Fruit fly (Drosophila melanogaster) whole organism, embryonic: ENCODE results near the gene Cyp303a1.

Experiments used
- Asciz ChIP-seq: fragments of 200-800 bp; sonication (Bioruptor generic); optimal IDR thresholded peaks from 2 replicates; lab custom pipeline; 2017; ENCODE audit warnings: missing biosample characterization, mild to moderate bottlenecking, missing genetic modification characterization, missing genetic modification reagents
- CG10462 ChIP-seq: fragments of 200-800 bp; sonication (Bioruptor generic); optimal IDR thresholded peaks from 2 replicates; lab custom pipeline; 2016; ENCODE audit warnings: missing biosample characterization, missing genetic modification characterization
- CG11456 ChIP-seq: fragments of 200-800 bp; sonication (Bioruptor generic); IDR thresholded peaks from 3 replicates; pipeline ENCODE4 v1.3.6; 2022; ENCODE audit warnings: missing biosample characterization, missing genetic modification characterization
- CG12071 ChIP-seq: fragments of 200-800 bp; sonication (Bioruptor generic); optimal IDR thresholded peaks from 3 replicates; lab custom pipeline; 2018; ENCODE audit warnings: missing biosample characterization, mild to moderate bottlenecking, missing genetic modification characterization
- CG12236 ChIP-seq: fragments of 200-800 bp; sonication (Bioruptor generic); optimal IDR thresholded peaks from 2 replicates; lab custom pipeline; 2016; ENCODE audit warnings: missing biosample characterization, missing genetic modification characterization
- CG13424 ChIP-seq: fragments of 200-800 bp; sonication (Bioruptor generic); optimal IDR thresholded peaks from 2 replicates; lab custom pipeline; 2019; ENCODE audit warnings: missing biosample characterization, mild to moderate bottlenecking, missing genetic modification characterization, moderate library complexity
- CG14667 ChIP-seq: fragments of 200-800 bp; sonication (Bioruptor generic); IDR thresholded peaks from 2 replicates; pipeline ENCODE4 v1.3.6; 2022; ENCODE audit warnings: missing biosample characterization, missing genetic modification characterization
- CG14965 ChIP-seq: fragments of 200-800 bp; sonication (Bioruptor generic); optimal IDR thresholded peaks from 2 replicates; lab custom pipeline; 2016; ENCODE audit warnings: missing biosample characterization, missing genetic modification characterization, borderline replicate concordance
- CG15269 ChIP-seq: fragments of 200-800 bp; sonication (Bioruptor generic); optimal IDR thresholded peaks from 2 replicates; lab custom pipeline; 2018; ENCODE audit warnings: missing biosample characterization, mild to moderate bottlenecking, missing genetic modification characterization, moderate library complexity
- CG16815 ChIP-seq: fragments of 200-800 bp; sonication (Bioruptor generic); optimal IDR thresholded peaks from 3 replicates; lab custom pipeline; 2017; ENCODE audit warnings: missing biosample characterization, mild to moderate bottlenecking, missing genetic modification characterization
- CG17186 ChIP-seq: fragments of 200-800 bp; sonication (Bioruptor generic); optimal IDR thresholded peaks from 3 replicates; lab custom pipeline; 2017; ENCODE audit warnings: missing biosample characterization, missing genetic modification reagents, missing genetic modification characterization
- CG18476 ChIP-seq: fragments of 200-800 bp; sonication (Bioruptor generic); optimal IDR thresholded peaks from 2 replicates; lab custom pipeline; 2016; ENCODE audit warnings: missing biosample characterization, mild to moderate bottlenecking, missing genetic modification characterization
- CG32772 ChIP-seq: fragments of 200-800 bp; sonication (Bioruptor generic); IDR thresholded peaks from 2 replicates; pipeline ENCODE4 v1.3.6; 2022; ENCODE audit warnings: missing biosample characterization, missing genetic modification characterization
- CG34224 ChIP-seq: fragments of 200-800 bp; sonication (Bioruptor generic); IDR thresholded peaks from 3 replicates; pipeline ENCODE4 v1.3.6; 2022; ENCODE audit warnings: missing biosample characterization, missing genetic modification characterization; ENCODE audit not compliant: partially characterized antibody
- CG3726 ChIP-seq: fragments of 200-800 bp; sonication (Bioruptor generic); IDR thresholded peaks from 3 replicates; pipeline ENCODE4, ENCODE4 v1.3.6; 2022; ENCODE audit warnings: missing biosample characterization, missing genetic modification characterization
- CG42726 ChIP-seq: fragments of 200-800 bp; sonication (Bioruptor generic); IDR thresholded peaks from 2 replicates; pipeline ENCODE4 v1.3.6; 2022; ENCODE audit warnings: missing biosample characterization, missing genetic modification characterization; ENCODE audit not compliant: partially characterized antibody
- CG4424 ChIP-seq: fragments of 200-800 bp; sonication (Bioruptor generic); optimal IDR thresholded peaks from 3 replicates; lab custom pipeline; 2016; ENCODE audit warnings: missing biosample characterization, missing genetic modification characterization
- CG8089 ChIP-seq: fragments of 200-800 bp; sonication (Bioruptor generic); optimal IDR thresholded peaks from 3 replicates; lab custom pipeline; 2016; ENCODE audit warnings: missing biosample characterization, missing genetic modification characterization
- CG8765 ChIP-seq: fragments of 200-800 bp; sonication (Bioruptor generic); IDR thresholded peaks from 2 replicates; pipeline ENCODE4 v1.3.6; 2022; ENCODE audit warnings: missing biosample characterization, missing genetic modification characterization
- Camta ChIP-seq: fragments of 200-800 bp; sonication (Bioruptor generic); optimal IDR thresholded peaks from 2 replicates; lab custom pipeline; 2016; ENCODE audit warnings: missing biosample characterization, missing genetic modification characterization
- Dek ChIP-seq: fragments of 200-800 bp; sonication (Bioruptor generic); optimal IDR thresholded peaks from 3 replicates; lab custom pipeline; 2019; ENCODE audit warnings: missing biosample characterization, mild to moderate bottlenecking, missing genetic modification characterization, moderate library complexity
- Doc2 ChIP-seq: fragments of 200-800 bp; sonication (Bioruptor generic); IDR thresholded peaks from 2 replicates; pipeline ENCODE4 v1.3.6; 2022; ENCODE audit warnings: missing biosample characterization, missing genetic modification characterization
- Ets65A ChIP-seq: fragments of 200-800 bp; sonication (Bioruptor generic); peaks from one replicate; lab custom pipeline; 2016; ENCODE audit warnings: missing biosample characterization, missing genetic modification characterization
- H2.0 ChIP-seq: fragments of 200-800 bp; sonication (Bioruptor generic); IDR thresholded peaks from 2 replicates; pipeline ENCODE4 v1.3.6; 2022; ENCODE audit warnings: missing biosample characterization, missing genetic modification characterization
- Jarid2 ChIP-seq: fragments of 200-800 bp; sonication (Bioruptor generic); optimal IDR thresholded peaks from 3 replicates; lab custom pipeline; 2017; ENCODE audit warnings: mild to moderate bottlenecking, missing biosample characterization, missing genetic modification reagents, missing genetic modification characterization
- Max ChIP-seq: fragments of 200-800 bp; sonication (Bioruptor generic); optimal IDR thresholded peaks from 2 replicates; lab custom pipeline; 2016; ENCODE audit warnings: missing biosample characterization, mild to moderate bottlenecking, missing genetic modification characterization
- Usf ChIP-seq: fragments of 200-800 bp; sonication (Bioruptor generic); optimal IDR thresholded peaks from 2 replicates; lab custom pipeline; 2017; ENCODE audit warnings: missing genotype, missing biosample characterization, missing genetic modification characterization
- Vsx1 ChIP-seq: fragments of 200-800 bp; sonication (Bioruptor generic); optimal IDR thresholded peaks from 2 replicates; lab custom pipeline; 2017; ENCODE audit warnings: missing biosample characterization, mild to moderate bottlenecking, missing genetic modification characterization, missing genetic modification reagents
- Xrp1 ChIP-seq: fragments of 200-800 bp; sonication (Bioruptor generic); IDR thresholded peaks from 2 replicates; pipeline ENCODE4 v1.3.6; 2022; ENCODE audit warnings: missing biosample characterization, missing genetic modification characterization
- ap ChIP-seq: fragments of 200-800 bp; sonication (Bioruptor generic); IDR thresholded peaks from 2 replicates; pipeline ENCODE4 v1.3.6; 2022; ENCODE audit warnings: missing biosample characterization, missing genetic modification characterization
- cad ChIP-seq: fragments of >200 bp; optimal IDR thresholded peaks from 2 replicates; lab custom pipeline; 2017; ENCODE audit warnings: missing biosample characterization, missing genetic modification characterization
- cas ChIP-seq: fragments of 200-800 bp; sonication (Bioruptor generic); IDR thresholded peaks from 2 replicates; pipeline ENCODE4 v1.3.6; 2022; ENCODE audit warnings: missing biosample characterization, missing genetic modification characterization
- danr ChIP-seq: fragments of 200-800 bp; sonication (Bioruptor generic); IDR thresholded peaks from 2 replicates; pipeline ENCODE4 v1.3.6; 2022; ENCODE audit warnings: missing biosample characterization, missing genetic modification characterization
- en ChIP-seq: fragments of 200-800 bp; sonication (Bioruptor generic); optimal IDR thresholded peaks from 2 replicates; lab custom pipeline; 2016; ENCODE audit warnings: missing biosample characterization, missing genetic modification characterization
- fd64A ChIP-seq: fragments of 200-800 bp; sonication (Bioruptor generic); optimal IDR thresholded peaks from 3 replicates; lab custom pipeline; 2018; ENCODE audit warnings: missing biosample characterization, mild to moderate bottlenecking, missing genetic modification characterization
- gcm2 ChIP-seq: fragments of 200-800 bp; sonication (Bioruptor generic); optimal IDR thresholded peaks from 2 replicates; lab custom pipeline; 2016; ENCODE audit warnings: missing biosample characterization, missing genetic modification characterization
- gem ChIP-seq: fragments of 200-800 bp; sonication (Bioruptor generic); optimal IDR thresholded peaks from 2 replicates; lab custom pipeline; 2019; ENCODE audit warnings: missing biosample characterization, mild to moderate bottlenecking, missing genetic modification characterization, moderate library complexity
- grau ChIP-seq: fragments of 200-800 bp; optimal IDR thresholded peaks from 3 replicates; lab custom pipeline; 2019; ENCODE audit warnings: missing biosample characterization, mild to moderate bottlenecking, missing genetic modification characterization, moderate library complexity
- gsb-n ChIP-seq: fragments of 200-800 bp; sonication (Bioruptor generic); optimal IDR thresholded peaks from 3 replicates; lab custom pipeline; 2018; ENCODE audit warnings: missing biosample characterization, mild to moderate bottlenecking, missing genetic modification characterization
- gt ChIP-seq: fragments of 200-800 bp; sonication (Bioruptor generic); IDR thresholded peaks from 2 replicates; pipeline ENCODE4 v1.3.6; 2022; ENCODE audit warnings: missing biosample characterization, missing genetic modification characterization
- ind ChIP-seq: fragments of 200-800 bp; sonication (Bioruptor generic); optimal IDR thresholded peaks from 3 replicates; lab custom pipeline; 2016; ENCODE audit warnings: missing biosample characterization, missing genetic modification characterization
- insv ChIP-seq, 2 experiments: fragments of 200-800 bp; sonication (Bioruptor generic); optimal IDR thresholded peaks; 3 replicates each; lab custom pipeline; 2016 to 2018; ENCODE audit warnings: missing biosample characterization in 2 of 2, missing genetic modification characterization in 2 of 2
- nom ChIP-seq: fragments of 200-800 bp; sonication (Bioruptor generic); optimal IDR thresholded peaks from 2 replicates; lab custom pipeline; 2017; ENCODE audit warnings: missing biosample characterization, missing genetic modification characterization, mild to moderate bottlenecking, moderate library complexity, missing genetic modification reagents
- psq ChIP-seq: fragments of 200-800 bp; sonication (Bioruptor generic); optimal IDR thresholded peaks from 2 replicates; lab custom pipeline; 2017; ENCODE audit warnings: missing biosample characterization, missing genetic modification characterization
- pum ChIP-seq: fragments of 200-800 bp; sonication (Bioruptor generic); optimal IDR thresholded peaks from 2 replicates; lab custom pipeline; 2016; ENCODE audit warnings: missing biosample characterization, missing genetic modification characterization
- ranshi ChIP-seq: fragments of 200-800 bp; sonication (Bioruptor generic); IDR thresholded peaks from 2 replicates; pipeline ENCODE4 v1.3.6; 2022; ENCODE audit warnings: missing biosample characterization, missing genetic modification characterization
- schlank ChIP-seq: fragments of 200-800 bp; sonication (Bioruptor generic); optimal IDR thresholded peaks from 2 replicates; lab custom pipeline; 2018; ENCODE audit warnings: missing biosample characterization, mild to moderate bottlenecking, missing genetic modification characterization
- slou ChIP-seq: fragments of 200-800 bp; sonication (Bioruptor generic); optimal IDR thresholded peaks from 3 replicates; lab custom pipeline; 2016; ENCODE audit warnings: missing biosample characterization, missing genetic modification characterization
- tap ChIP-seq: fragments of 200-800 bp; optimal IDR thresholded peaks from 3 replicates; lab custom pipeline; 2019; ENCODE audit warnings: missing biosample characterization, mild to moderate bottlenecking, missing genetic modification characterization, moderate library complexity
- tin ChIP-seq: fragments of 200-800 bp; sonication (Bioruptor generic); optimal IDR thresholded peaks from 3 replicates; lab custom pipeline; 2016; ENCODE audit warnings: missing biosample characterization, missing genetic modification characterization
- usp ChIP-seq: fragments of >200 bp; optimal IDR thresholded peaks from 2 replicates; lab custom pipeline; 2017; ENCODE audit warnings: missing biosample characterization, missing genetic modification characterization
- wek ChIP-seq: fragments of 200-800 bp; sonication (Bioruptor generic); optimal IDR thresholded peaks from 3 replicates; lab custom pipeline; 2018; ENCODE audit warnings: missing biosample characterization, mild to moderate bottlenecking, missing genetic modification characterization, moderate library complexity
- yki ChIP-seq: fragments of >200 bp; optimal IDR thresholded peaks from 3 replicates; lab custom pipeline; 2018

Gene Cyp303a1

DNA sequence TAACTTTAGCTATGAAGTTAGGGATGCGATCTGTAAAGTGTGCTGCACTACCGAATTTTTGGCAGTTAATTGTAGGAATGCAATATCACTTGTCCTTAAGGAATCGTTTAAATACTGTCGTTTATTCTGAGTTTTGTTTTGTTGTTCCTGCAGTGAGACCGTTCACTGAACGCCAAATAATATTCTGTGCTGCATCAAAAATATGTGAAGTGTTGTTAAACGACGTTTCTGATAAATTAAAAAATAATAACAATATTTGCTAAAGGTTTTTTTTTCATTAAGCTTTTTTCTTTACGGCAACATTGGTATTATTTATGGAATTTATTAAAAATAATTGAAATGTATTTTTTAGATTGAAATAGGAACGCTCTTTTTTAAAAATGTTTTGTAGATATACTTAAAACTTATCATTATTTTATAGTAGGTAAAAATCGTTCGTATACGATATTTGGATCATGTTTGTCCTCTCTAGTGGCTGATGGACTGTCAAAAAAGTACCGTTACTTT lies 8.8 kb downstream of the Cyp303a1 start, which contains the start of gene GMF (continued):
- TF ChIP-seq tin (GFP tag; lab: Kevin White, UChicago), result peak; percentile 37
- TF ChIP-seq CG14667, result no peak
- TF ChIP-seq cas (GFP tag; lab: Robert Waterston, UW), result no peak
- TF ChIP-seq psq, result no peak
- TF ChIP-seq CG15269 (tag; lab: Kevin White, UChicago), result no peak
- peak; percentile 48 for TF ChIP-seq gsb-n (tag; lab: Kevin White, UChicago)
- TF ChIP-seq slou (GFP tag; lab: Kevin White, UChicago), result no peak
- no peak for TF ChIP-seq cad
- TF ChIP-seq yki (lab: Kevin White, UChicago), result no peak
- TF ChIP-seq CG34224 (GFP tag; lab: Robert Waterston, UW), result no peak
- TF ChIP-seq CG16815 (GFP tag; lab: Kevin White, UChicago), result no peak
- TF ChIP-seq grau (tag; lab: Kevin White, UChicago), result peak; percentile 43
- no peak for TF ChIP-seq schlank (tag; lab: Kevin White, UChicago)
- TF ChIP-seq en (GFP tag; lab: Kevin White, UChicago), result no peak
- no peak for TF ChIP-seq CG12071 (GFP tag; lab: Kevin White, UChicago)
- no peak for TF ChIP-seq CG3726 (GFP tag; lab: Robert Waterston, UW)
- TF ChIP-seq Dek (tag; lab: Kevin White, UChicago), result no peak
- TF ChIP-seq Xrp1 (GFP tag; lab: Robert Waterston, UW), result peak; percentile 55
- no peak for TF ChIP-seq wek (GFP tag; lab: Kevin White, UChicago)
- TF ChIP-seq Camta, result no peak
- TF ChIP-seq danr, result no peak
- peak; percentile 48 for TF ChIP-seq CG4424
- TF ChIP-seq gt (GFP tag; lab: Robert Waterston, UW), result no peak
- no peak for TF ChIP-seq CG10462 (GFP tag; lab: Kevin White, UChicago)
- peak; percentile 8 for TF ChIP-seq ind (GFP tag; lab: Kevin White, UChicago)
- no peak for TF ChIP-seq Usf
- TF ChIP-seq CG42726 (GFP tag; lab: Robert Waterston, UW), result no peak
- no peak for TF ChIP-seq usp (GFP tag; lab: Kevin White, UChicago)
- no peak for TF ChIP-seq pum (GFP tag; lab: Kevin White, UChicago)
- no peak for TF ChIP-seq CG8765
- no peak for TF ChIP-seq gcm2 (GFP tag; lab: Kevin White, UChicago)
- TF ChIP-seq Max, result peak; percentile 46
- no peak for TF ChIP-seq insv (GFP tag; optimal IDR thresholded peaks at IDR 0.05; lab: Kevin White, UChicago)
- TF ChIP-seq ap, result no peak
- no peak for TF ChIP-seq CG12236
- TF ChIP-seq nom (GFP tag; lab: Kevin White, UChicago), result no peak
- TF ChIP-seq Vsx1 (GFP tag; lab: Kevin White, UChicago), result no peak
- no peak for TF ChIP-seq CG11456 (GFP tag; lab: Robert Waterston, UW)
- no peak for TF ChIP-seq CG32772 (GFP tag; lab: Robert Waterston, UW)
- no peak for TF ChIP-seq CG8089 (GFP tag; lab: Kevin White, UChicago)
- no peak for TF ChIP-seq ranshi
- TF ChIP-seq fd64A, result no peak
- peak; percentile 25 for TF ChIP-seq CG13424 (tag; lab: Kevin White, UChicago)
- no peak for TF ChIP-seq Doc2
- TF ChIP-seq CG18476, result peak; percentile 29
- TF ChIP-seq Ets65A (GFP tag; lab: Kevin White, UChicago), result peak; percentile 84
- no peak for TF ChIP-seq H2.0 (GFP tag; lab: Robert Waterston, UW)
- no peak for TF ChIP-seq CG14965 (GFP tag; lab: Kevin White, UChicago)
- TF ChIP-seq CG17186, result no peak
- TF ChIP-seq Jarid2, result no peak
- TF ChIP-seq tap, result no peak
- TF ChIP-seq gem (tag; lab: Kevin White, UChicago), result peak; percentile 74
- peak; percentile 26 for TF ChIP-seq Asciz (GFP tag; lab: Kevin White, UChicago)
